Worm (Caenorhabditis elegans) whole organism, L4/young adult: Measurements from ENCODE around the gene F19B6.3.
"Not testable (repeated sequence)": the region's sequence is repeated elsewhere in the genome, so short reads cannot be mapped to it uniquely, and the experiment has no call there.

Source experiments
- W03F9.2 ChIP-seq: fragments of 150-350 bp; optimal IDR thresholded peaks from 2 replicates; lab custom pipeline; 2014; ENCODE audit warnings: missing biosample characterization, missing genetic modification characterization
- dao-5 ChIP-seq: sonication (generic microtip); optimal IDR thresholded peaks from 2 replicates; lab custom pipeline; 2016; ENCODE audit warnings: missing genotype, missing genetic modification characterization, moderate library complexity, missing compliant biosample characterization
- him-1 ChIP-seq: sonication (generic microtip); optimal IDR thresholded peaks from 2 replicates; lab custom pipeline; 2016; ENCODE audit warnings: missing genotype, missing genetic modification reagents, missing genetic modification characterization, missing compliant biosample characterization

Gene F19B6.3

ce11 chrIV:12326932-12327331 lies at the start of gene F19B6.3:
TSS of gene F19B6.3 (plus strand) at chrIV:12327232.
- not testable (repeated sequence) for TF ChIP-seq dao-5; him-1 (tag; lab: Kevin White, UChicago); W03F9.2

ce11 chrIV:12278507-12278906 lies 48.5 kb upstream of the F19B6.3 start, which contains the start of the genes tag-335 and vkmt-1:
TSS of gene tag-335 (minus strand) at chrIV:12278594.
TSS of gene vkmt-1 (plus strand) at chrIV:12278725.
- TF ChIP-seq dao-5: no peak
- peak; percentile 40 for TF ChIP-seq W03F9.2

ce11 chrIV:12279340-12279739 lies 47.7 kb upstream of the F19B6.3 start, which contains the start of gene ltah-1.1:
TSS of gene ltah-1.1 (plus strand) at chrIV:12279622.
- TF ChIP-seq W03F9.2 (no peak), dao-5 (no peak), him-1 (tag; lab: Kevin White, UChicago) (no peak)

ce11 chrIV:12282157-12282789 lies 44.8 kb upstream of the F19B6.3 start, which contains the start of the genes C42C1.12 and C42C1.19:
TSS of gene C42C1.12 (minus strand) at chrIV:12282207.
TSS of gene C42C1.19 (plus strand) at chrIV:12282739.
- no peak for TF ChIP-seq him-1 (tag; lab: Kevin White, UChicago)
- TF ChIP-seq W03F9.2: peak; percentile 13

ce11 chrIV:12282873-12283272 lies 44.2 kb upstream of the F19B6.3 start, which contains the start of gene hpo-12:
TSS of gene hpo-12 (plus strand) at chrIV:12283173.
- TF ChIP-seq dao-5: no peak
- TF ChIP-seq him-1 (tag; lab: Kevin White, UChicago): no peak
- TF ChIP-seq W03F9.2: no peak

ce11 chrIV:12287628-12288027 lies 39.4 kb upstream of the F19B6.3 start, which contains the start of gene erl-1:
TSS of gene erl-1 (plus strand) at chrIV:12287928.
- TF ChIP-seq him-1 (tag; lab: Kevin White, UChicago): no peak
- no peak for TF ChIP-seq W03F9.2
- no peak for TF ChIP-seq dao-5

- TF ChIP-seq W03F9.2: no peak
- TF ChIP-seq him-1 (tag; lab: Kevin White, UChicago): no peak
- no peak for TF ChIP-seq dao-5
Measured at ce11 chrIV:12289149-12289548, 37.9 kb upstream of the F19B6.3 start, which contains the start of gene C42C1.9. TSS of gene C42C1.9 (plus strand) at chrIV:12289449.

ce11 chrIV:12290744-12291143 lies 36.3 kb upstream of the F19B6.3 start, which contains the start of gene C42C1.8:
TSS of gene C42C1.8 (plus strand) at chrIV:12291044.
- TF ChIP-seq him-1 (tag; lab: Kevin White, UChicago): no peak
- TF ChIP-seq W03F9.2: no peak
- no peak for TF ChIP-seq dao-5

- TF ChIP-seq dao-5: no peak
Measured at ce11 chrIV:12301161-12301560, 25.9 kb upstream of the F19B6.3 start, which contains the start of gene oac-59. TSS of gene oac-59 (minus strand) at chrIV:12301261.

ce11 chrIV:12302885-12303284 lies 24.1 kb upstream of the F19B6.3 start:
- TF ChIP-seq W03F9.2 (no peak), dao-5 (no peak), him-1 (tag; lab: Kevin White, UChicago) (no peak)

ce11 chrIV:12304750-12305149 lies 22.3 kb upstream of the F19B6.3 start:
- TF ChIP-seq dao-5: no peak
- no peak for TF ChIP-seq him-1 (tag; lab: Kevin White, UChicago)
- no peak for TF ChIP-seq W03F9.2

ce11 chrIV:12305956-12306355 lies 21.1 kb upstream of the F19B6.3 start:
- TF ChIP-seq dao-5: no peak

ce11 chrIV:12307720-12308119 lies 19.3 kb upstream of the F19B6.3 start, which contains the start of gene oac-57:
TSS of gene oac-57 (minus strand) at chrIV:12307820.
- no peak for TF ChIP-seq dao-5
- no peak for TF ChIP-seq him-1 (tag; lab: Kevin White, UChicago)
- no peak for TF ChIP-seq W03F9.2

- TF ChIP-seq him-1 (tag; lab: Kevin White, UChicago) (no peak), dao-5 (no peak), W03F9.2 (no peak)
Measured at ce11 chrIV:12311597-12311996, 15.4 kb upstream of the F19B6.3 start, which contains the start of gene oac-58. TSS of gene oac-58 (minus strand) at chrIV:12311697.

- TF ChIP-seq him-1 (tag; lab: Kevin White, UChicago): no peak
- TF ChIP-seq dao-5: no peak
- TF ChIP-seq W03F9.2: no peak
Measured at ce11 chrIV:12330840-12331359, 3.9 kb downstream of the F19B6.3 start, which contains the start of gene ufd-1. TSS of gene ufd-1 (minus strand) at chrIV:12330890.
